Fruit fly (Drosophila melanogaster) whole organism, wandering third instar larva: ENCODE data around the gene phol.

Experiments used
- Abd-B ChIP-seq: fragments of >200 bp; optimal IDR thresholded peaks from 2 replicates; lab custom pipeline; 2017; ENCODE audit warnings: missing biosample characterization, missing genetic modification characterization
- CrebA ChIP-seq: fragments of 200-800 bp; sonication (Bioruptor generic); optimal IDR thresholded peaks from 2 replicates; lab custom pipeline; 2016; ENCODE audit warnings: missing biosample characterization, mild to moderate bottlenecking, missing genetic modification characterization, borderline replicate concordance
- Dif ChIP-seq: fragments of 200-275, 200-300 bp; sonication (Bioruptor generic); optimal IDR thresholded peaks from 2 replicates; lab custom pipeline; 2018; ENCODE audit warnings: missing biosample characterization, missing genetic modification characterization; ENCODE audit not compliant: partially characterized antibody
- Myc ChIP-seq: fragments of >200 bp; optimal IDR thresholded peaks from 2 replicates; lab custom pipeline; 2017
- ey ChIP-seq: fragments of 200-800 bp; sonication (Bioruptor generic); optimal IDR thresholded peaks from 2 replicates; lab custom pipeline; 2016; ENCODE audit warnings: missing biosample characterization, missing genetic modification characterization
- fru ChIP-seq: fragments of 200-800 bp; sonication (Bioruptor generic); optimal IDR thresholded peaks from 3 replicates; lab custom pipeline; 2016; ENCODE audit warnings: missing biosample characterization, mild to moderate bottlenecking, missing genetic modification characterization
- psq ChIP-seq: fragments of 200-800 bp; sonication (Bioruptor generic); optimal IDR thresholded peaks from 3 replicates; lab custom pipeline; 2017; ENCODE audit warnings: missing biosample characterization, mild to moderate bottlenecking, missing genetic modification characterization, moderate library complexity
- rgr ChIP-seq: fragments of 200-800 bp; sonication (Bioruptor generic); optimal IDR thresholded peaks from 3 replicates; lab custom pipeline; 2016; ENCODE audit warnings: missing biosample characterization, mild to moderate bottlenecking, missing genetic modification characterization

DNA sequence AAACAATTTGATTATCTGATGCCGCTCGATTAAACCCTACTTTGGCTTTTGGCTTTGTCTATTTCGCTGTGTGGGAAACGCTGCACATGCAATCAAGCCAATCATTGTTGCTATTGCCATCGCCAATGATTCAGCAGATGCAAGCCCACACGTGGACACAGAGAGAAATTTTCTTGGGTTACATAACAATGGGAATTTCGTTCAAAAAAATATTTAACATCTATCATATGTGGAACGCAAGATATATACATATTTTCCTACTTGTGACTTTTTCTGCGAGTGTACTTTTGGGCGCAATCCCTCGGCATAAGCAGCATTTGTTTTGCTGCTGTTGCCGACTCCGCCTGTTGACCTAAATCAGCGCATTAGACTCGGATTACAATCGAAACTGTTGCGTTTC, 36.8 kb downstream of the phol start:
- no peak for TF ChIP-seq fru (GFP tag; lab: Kevin White, UChicago)
- no peak for TF ChIP-seq rgr (GFP tag; lab: Kevin White, UChicago)
- no peak for TF ChIP-seq ey (GFP tag; lab: Kevin White, UChicago)
- TF ChIP-seq Myc (lab: Kevin White, UChicago) = no peak
- TF ChIP-seq Abd-B (GFP tag; lab: Kevin White, UChicago) = no peak
- no peak for TF ChIP-seq Dif (GFP tag; lab: Kevin White, UChicago)
- no peak for TF ChIP-seq psq (GFP tag; lab: Kevin White, UChicago)
- no peak for TF ChIP-seq CrebA
